Fruit fly (Drosophila melanogaster): Measurements from ENCODE around the gene mura.

The mura gene

DNA sequence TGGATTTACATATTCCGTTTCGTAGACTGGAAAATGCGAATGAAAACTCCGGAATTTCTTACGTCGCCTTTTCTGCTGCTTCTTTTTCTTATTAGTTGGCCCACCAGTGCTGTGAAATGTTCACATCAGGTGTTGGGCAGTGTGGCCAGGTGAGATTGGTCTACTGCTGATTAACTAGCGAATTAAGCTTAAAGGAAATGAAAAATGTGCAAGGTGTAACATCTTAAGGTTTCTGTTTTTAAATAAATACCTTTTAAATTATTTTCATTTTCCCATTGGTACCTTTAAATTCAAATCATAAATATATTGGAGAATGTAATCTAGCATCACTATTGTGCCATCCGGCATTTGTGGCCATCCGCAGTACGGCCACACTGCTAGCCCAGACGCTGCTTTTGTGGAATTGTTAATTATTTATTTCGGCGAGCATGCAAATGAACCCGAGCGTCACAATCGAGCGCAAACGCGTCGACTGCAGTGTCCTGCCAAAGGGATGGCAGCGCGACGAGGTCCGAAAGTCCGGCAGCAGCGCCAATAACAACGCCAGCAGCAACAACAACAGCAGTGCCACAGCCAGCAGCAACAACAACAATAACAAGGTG, 7.9 kb upstream of the mura start, which contains the start of the genes AP-1mu and MBD-like (continued):
- peak; percentile 52 for TF ChIP-seq Bteb2 (GFP tag; optimal IDR thresholded peaks at IDR 0.05)
- TF ChIP-seq psq (GFP tag; optimal IDR thresholded peaks at IDR 0.05), result no peak
- no peak for TF ChIP-seq Neu2 (GFP tag; optimal IDR thresholded peaks at IDR 0.05; ENCODE audit: borderline replicate concordance)
- TF ChIP-seq btn (GFP tag; optimal IDR thresholded peaks at IDR 0.05), result no peak
- TF ChIP-seq CG17385 (GFP tag; optimal IDR thresholded peaks at IDR 0.05), result peak; percentile 81
- TF ChIP-seq E2f2 (GFP tag; IDR thresholded peaks at IDR 0.05), result peak; percentile 60
- peak; percentile 62 for TF ChIP-seq Nf-YC (tag; optimal IDR thresholded peaks at IDR 0.05)
- TF ChIP-seq Sry-β (GFP tag; optimal IDR thresholded peaks at IDR 0.05), result peak; percentile 76
- TF ChIP-seq Asciz (GFP tag; optimal IDR thresholded peaks at IDR 0.05), result no peak
- peak; percentile 34; the same call in 1 of the 3 replicates for TF ChIP-seq CG34224 (GFP tag; IDR thresholded peaks at IDR 0.05; ENCODE audit: partially characterized antibody)
- peak; percentile 58 for TF ChIP-seq tx (GFP tag; optimal IDR thresholded peaks at IDR 0.05)
- no peak for TF ChIP-seq sc (optimal IDR thresholded peaks at IDR 0.05)
- TF ChIP-seq sc (GFP tag; optimal IDR thresholded peaks at IDR 0.05), result peak; percentile 30
- peak; percentile 19 for TF ChIP-seq eyg (GFP tag; optimal IDR thresholded peaks at IDR 0.05)
- TF ChIP-seq CG32532 (GFP tag; IDR thresholded peaks at IDR 0.05), result peak; percentile 62
- peak; percentile 64 for TF ChIP-seq Hmr (GFP tag; optimal IDR thresholded peaks at IDR 0.05)
- TF ChIP-seq bsh (GFP tag; optimal IDR thresholded peaks at IDR 0.05), result peak in 1 of 2 experiments; percentile 50
- peak; percentile 99 for TF ChIP-seq CG4360 (GFP tag; IDR thresholded peaks at IDR 0.05)
- peak; percentile 27 for TF ChIP-seq CG8388 (GFP tag; optimal IDR thresholded peaks at IDR 0.05)
- peak; percentile 73 for TF ChIP-seq CG4404 (GFP tag; IDR thresholded peaks at IDR 0.05)
- peak; percentile 27 for TF ChIP-seq Hmx (GFP tag; optimal IDR thresholded peaks at IDR 0.05)
- TF ChIP-seq Ets97D (GFP tag; optimal IDR thresholded peaks at IDR 0.05), result peak; percentile 61
- peak; percentile 57 for TF ChIP-seq CG18262 (tag; optimal IDR thresholded peaks at IDR 0.05)
- peak; percentile 65; the same call in 2 of the 3 replicates for TF ChIP-seq ken (GFP tag; IDR thresholded peaks at IDR 0.05)
- peak; percentile 88 for TF ChIP-seq CG3847 (GFP tag; IDR thresholded peaks at IDR 0.05)
- TF ChIP-seq Max (GFP tag; optimal IDR thresholded peaks at IDR 0.05), result peak; percentile 76
- peak; percentile 64 for TF ChIP-seq CG13123 (GFP tag; optimal IDR thresholded peaks at IDR 0.05)
- TF ChIP-seq CG33213 (GFP tag; optimal IDR thresholded peaks at IDR 0.05), result peak; percentile 53
- no peak for TF ChIP-seq CG12769 (tag; optimal IDR thresholded peaks at IDR 0.05)
- no peak for TF ChIP-seq CrebB (tag; optimal IDR thresholded peaks at IDR 0.05)
- TF ChIP-seq kni (GFP tag; optimal IDR thresholded peaks at IDR 0.05), result peak; percentile 10
- peak; percentile 64 for TF ChIP-seq Bdp1 (GFP tag; optimal IDR thresholded peaks at IDR 0.05)
- TF ChIP-seq PHDP (tag; optimal IDR thresholded peaks at IDR 0.05), result peak; percentile 55
- peak; percentile 60 for TF ChIP-seq lbe (GFP tag; optimal IDR thresholded peaks at IDR 0.05)
- TF ChIP-seq CG9817 (tag; optimal IDR thresholded peaks at IDR 0.05), result peak; percentile 60
- no peak for TF ChIP-seq CG1024 (GFP tag; IDR thresholded peaks at IDR 0.05)
- peak; percentile 25; the same call in 1 of the 3 replicates for TF ChIP-seq croc (GFP tag; conservative IDR thresholded peaks at IDR 0.05)
- TF ChIP-seq CG30403 (GFP tag; optimal IDR thresholded peaks at IDR 0.05), result peak; percentile 83
- TF ChIP-seq CG11093 (GFP tag; IDR thresholded peaks at IDR 0.05), result peak; percentile 44; the same call in 1 of the 3 replicates
- peak; percentile 49; the same call in 2 of the 3 replicates for TF ChIP-seq zfh1 (GFP tag; IDR thresholded peaks at IDR 0.05)
- peak; percentile 53 for TF ChIP-seq CG33557 (GFP tag; optimal IDR thresholded peaks at IDR 0.05)
- TF ChIP-seq h (optimal IDR thresholded peaks at IDR 0.05), result no peak
- TF ChIP-seq Kr (GFP tag; optimal IDR thresholded peaks at IDR 0.05), result no peak
- TF ChIP-seq sd (tag; optimal IDR thresholded peaks at IDR 0.05), result peak; percentile 80
- TF ChIP-seq Blimp-1 (GFP tag; optimal IDR thresholded peaks at IDR 0.05), result peak; percentile 0
- no peak for TF ChIP-seq CG6813 (GFP tag; optimal IDR thresholded peaks at IDR 0.05)
- TF ChIP-seq Hr78 (GFP tag; optimal IDR thresholded peaks at IDR 0.05), result no peak
- TF ChIP-seq CG10274 (GFP tag; optimal IDR thresholded peaks at IDR 0.05), result no peak
- TF ChIP-seq az2 (GFP tag; optimal IDR thresholded peaks at IDR 0.05), result peak; percentile 60
- TF ChIP-seq CoRest (tag; optimal IDR thresholded peaks at IDR 0.05), result peak; percentile 72
